Fruit fly (Drosophila melanogaster) whole organism, embryonic: Measurements from ENCODE around the gene dome.

Experiments
- B-H1 ChIP-seq: fragments of 200-800 bp; sonication (Bioruptor generic); IDR thresholded peaks from 3 replicates; pipeline ENCODE4 v1.3.6; 2022; ENCODE audit warnings: missing biosample characterization, missing genetic modification characterization
- BEAF-32 ChIP-seq: fragments of 200-800 bp; sonication (Bioruptor generic); optimal IDR thresholded peaks from 3 replicates; lab custom pipeline; 2017; ENCODE audit warnings: missing biosample characterization, missing genetic modification characterization, mild to moderate bottlenecking, moderate library complexity, missing genetic modification reagents
- CG10267 ChIP-seq: fragments of 200-800 bp; sonication (Bioruptor generic); optimal IDR thresholded peaks from 2 replicates; lab custom pipeline; 2018; ENCODE audit warnings: missing biosample characterization, mild to moderate bottlenecking, missing genetic modification characterization, moderate library complexity
- CG10543 ChIP-seq: fragments of 200-800 bp; sonication (Bioruptor generic); optimal IDR thresholded peaks from 3 replicates; lab custom pipeline; 2017; ENCODE audit warnings: missing biosample characterization, mild to moderate bottlenecking, missing genetic modification characterization, moderate library complexity
- CG11456 ChIP-seq: fragments of 200-800 bp; sonication (Bioruptor generic); IDR thresholded peaks from 3 replicates; pipeline ENCODE4 v1.3.6; 2022; ENCODE audit warnings: missing biosample characterization, missing genetic modification characterization
- CG12391 ChIP-seq: fragments of 200-800 bp; sonication (Bioruptor generic); optimal IDR thresholded peaks from 3 replicates; lab custom pipeline; 2018; ENCODE audit warnings: missing biosample characterization, mild to moderate bottlenecking, missing genetic modification characterization, moderate library complexity
- CG12659 ChIP-seq: fragments of 200-800 bp; sonication (Bioruptor generic); optimal IDR thresholded peaks from 3 replicates; lab custom pipeline; 2017; ENCODE audit warnings: mild to moderate bottlenecking, missing biosample characterization, missing genetic modification reagents, missing genetic modification characterization
- CG12942 ChIP-seq: fragments of 200-800 bp; sonication (Bioruptor generic); optimal IDR thresholded peaks from 3 replicates; lab custom pipeline; 2016; ENCODE audit warnings: missing biosample characterization, missing genetic modification characterization
- CG13894 ChIP-seq: fragments of 200-800 bp; sonication (Bioruptor generic); optimal IDR thresholded peaks from 3 replicates; lab custom pipeline; 2018; ENCODE audit warnings: missing biosample characterization, mild to moderate bottlenecking, missing genetic modification characterization, moderate library complexity
- CG14014 ChIP-seq: fragments of 200-800 bp; sonication (Bioruptor generic); IDR thresholded peaks from 2 replicates; pipeline ENCODE4 v1.3.6; 2022; ENCODE audit warnings: missing biosample characterization, missing genetic modification characterization
- CG15269 ChIP-seq: fragments of 200-800 bp; sonication (Bioruptor generic); optimal IDR thresholded peaks from 2 replicates; lab custom pipeline; 2018; ENCODE audit warnings: missing biosample characterization, mild to moderate bottlenecking, missing genetic modification characterization, moderate library complexity
- CG1529 ChIP-seq: fragments of 200-800 bp; sonication (Bioruptor generic); optimal IDR thresholded peaks from 3 replicates; lab custom pipeline; 2018; ENCODE audit warnings: missing biosample characterization, missing genetic modification characterization
- CG15514 ChIP-seq: fragments of 200-800 bp; sonication (Bioruptor generic); optimal IDR thresholded peaks from 3 replicates; lab custom pipeline; 2017; ENCODE audit warnings: missing biosample characterization, missing genetic modification characterization, mild to moderate bottlenecking, moderate library complexity, missing genetic modification reagents
- CG16813 ChIP-seq: fragments of 200-800 bp; sonication (Bioruptor generic); IDR thresholded peaks from 3 replicates; pipeline ENCODE4 v1.3.6; 2022; ENCODE audit warnings: missing biosample characterization, missing genetic modification characterization; ENCODE audit not compliant: partially characterized antibody
- CG16863 ChIP-seq: fragments of 200-800 bp; sonication (Bioruptor generic); optimal IDR thresholded peaks from 3 replicates; lab custom pipeline; 2016; ENCODE audit warnings: missing biosample characterization, missing genetic modification characterization
- CG17186 ChIP-seq: fragments of 200-800 bp; sonication (Bioruptor generic); optimal IDR thresholded peaks from 3 replicates; lab custom pipeline; 2017; ENCODE audit warnings: missing biosample characterization, missing genetic modification reagents, missing genetic modification characterization
- CG17359 ChIP-seq: fragments of 200-800 bp; sonication (Bioruptor generic); optimal IDR thresholded peaks from 3 replicates; lab custom pipeline; 2018; ENCODE audit warnings: missing biosample characterization, mild to moderate bottlenecking, missing genetic modification characterization, moderate library complexity
- CG2199 ChIP-seq: fragments of 200-800 bp; sonication (Bioruptor generic); IDR thresholded peaks from 3 replicates; pipeline ENCODE4 v1.3.6; 2022; ENCODE audit warnings: missing biosample characterization, missing genetic modification characterization
- CG2712 ChIP-seq: fragments of 200-800 bp; optimal IDR thresholded peaks from 3 replicates; lab custom pipeline; 2019; ENCODE audit warnings: missing biosample characterization, mild to moderate bottlenecking, missing genetic modification characterization, moderate library complexity
- CG2889 ChIP-seq: fragments of 200-800 bp; sonication (Bioruptor generic); IDR thresholded peaks from 3 replicates; pipeline ENCODE4 v1.3.6; 2022; ENCODE audit warnings: missing biosample characterization, missing genetic modification characterization
- CG30403 ChIP-seq: fragments of 200-800 bp; sonication (Bioruptor generic); optimal IDR thresholded peaks from 3 replicates; lab custom pipeline; 2016; ENCODE audit warnings: missing biosample characterization, missing genetic modification characterization
- CG31224 ChIP-seq: fragments of 200-800 bp; sonication (Bioruptor generic); IDR thresholded peaks from 2 replicates; pipeline ENCODE4 v1.3.6; 2022; ENCODE audit warnings: missing biosample characterization, missing genetic modification characterization
- CG32532 ChIP-seq: fragments of 200-800 bp; sonication (Bioruptor generic); IDR thresholded peaks from 2 replicates; pipeline ENCODE4 v1.3.6; 2022; ENCODE audit warnings: missing biosample characterization, missing genetic modification characterization
- CG3726 ChIP-seq: fragments of 200-800 bp; sonication (Bioruptor generic); IDR thresholded peaks from 3 replicates; pipeline ENCODE4, ENCODE4 v1.3.6; 2022; ENCODE audit warnings: missing biosample characterization, missing genetic modification characterization
- CG4854 ChIP-seq: fragments of 200-800 bp; sonication (Bioruptor generic); optimal IDR thresholded peaks from 2 replicates; lab custom pipeline; 2016; ENCODE audit warnings: missing biosample characterization, missing genetic modification characterization, inconsistent platforms
- CG7271 ChIP-seq: fragments of 200-800 bp; sonication (Bioruptor generic); optimal IDR thresholded peaks from 2 replicates; lab custom pipeline; 2018; ENCODE audit warnings: missing biosample characterization, mild to moderate bottlenecking, missing genetic modification characterization, moderate library complexity
- CG7786 ChIP-seq: fragments of 200-800 bp; sonication (Bioruptor generic); optimal IDR thresholded peaks from 2 replicates; lab custom pipeline; 2016; ENCODE audit warnings: missing biosample characterization, missing genetic modification characterization
- CG9609 ChIP-seq: fragments of 200-800 bp; sonication (Bioruptor generic); optimal IDR thresholded peaks from 3 replicates; lab custom pipeline; 2016; ENCODE audit warnings: missing biosample characterization, missing genetic modification characterization
- CTCF ChIP-seq: fragments of 200-800 bp; sonication (Bioruptor generic); optimal IDR thresholded peaks from 2 replicates; lab custom pipeline; 2017; ENCODE audit warnings: missing biosample characterization, mild to moderate bottlenecking, missing genetic modification characterization, moderate library complexity
- Camta ChIP-seq: fragments of 200-800 bp; sonication (Bioruptor generic); optimal IDR thresholded peaks from 2 replicates; lab custom pipeline; 2016; ENCODE audit warnings: missing biosample characterization, missing genetic modification characterization
- Dbx ChIP-seq: fragments of 200-800 bp; sonication (Bioruptor generic); IDR thresholded peaks from 3 replicates; pipeline ENCODE4 v1.3.6; 2022; ENCODE audit warnings: missing biosample characterization, missing genetic modification characterization
- Dip3 ChIP-seq: fragments of 200-800 bp; sonication (Bioruptor generic); optimal IDR thresholded peaks from 3 replicates; lab custom pipeline; 2016; ENCODE audit warnings: missing biosample characterization, missing genetic modification characterization
- E2f1 ChIP-seq: fragments of 200-800 bp; sonication (Bioruptor generic); IDR thresholded peaks from 2 replicates; pipeline ENCODE4 v1.3.6; 2022; ENCODE audit warnings: missing biosample characterization, missing genetic modification characterization
- Ets65A ChIP-seq: fragments of 200-800 bp; sonication (Bioruptor generic); peaks from one replicate; lab custom pipeline; 2016; ENCODE audit warnings: missing biosample characterization, missing genetic modification characterization
- MESR4 ChIP-seq: fragments of 200-800 bp; sonication (Bioruptor generic); optimal IDR thresholded peaks from 2 replicates; lab custom pipeline; 2018; ENCODE audit warnings: missing biosample characterization, mild to moderate bottlenecking, missing genetic modification characterization, moderate library complexity
- NC2β ChIP-seq: fragments of 200-800 bp; sonication (Bioruptor generic); optimal IDR thresholded peaks from 2 replicates; lab custom pipeline; 2016; ENCODE audit warnings: missing biosample characterization, missing genetic modification characterization
- NFAT ChIP-seq: fragments of 200-800 bp; sonication (Bioruptor generic); IDR thresholded peaks from 2 replicates; pipeline ENCODE4 v1.3.6; 2022; ENCODE audit warnings: missing biosample characterization, missing genetic modification characterization
- Scr ChIP-seq: fragments of 200-800 bp; sonication (Bioruptor generic); IDR thresholded peaks from 2 replicates; pipeline ENCODE4 v1.3.6; 2022; ENCODE audit warnings: missing biosample characterization, missing genetic modification characterization; ENCODE audit not compliant: partially characterized antibody
- fu2 ChIP-seq: fragments of 200-800 bp; sonication (Bioruptor generic); optimal IDR thresholded peaks from 2 replicates; lab custom pipeline; 2016; ENCODE audit warnings: missing biosample characterization, missing genetic modification characterization
- gce ChIP-seq: fragments of 200-800 bp; sonication (Bioruptor generic); IDR thresholded peaks from 3 replicates; pipeline ENCODE4 v1.3.6; 2022; ENCODE audit warnings: missing biosample characterization, missing genetic modification characterization
- jing ChIP-seq: fragments of 200-800 bp; sonication (Bioruptor generic); optimal IDR thresholded peaks from 2 replicates; lab custom pipeline; 2018; ENCODE audit warnings: missing biosample characterization, mild to moderate bottlenecking, missing genetic modification characterization
- ken ChIP-seq: fragments of 200-800 bp; sonication (Bioruptor generic); IDR thresholded peaks from 3 replicates; pipeline ENCODE4 v1.3.6; 2022; ENCODE audit warnings: missing biosample characterization, missing genetic modification characterization
- lmd ChIP-seq: fragments of 200-800 bp; sonication (Bioruptor generic); IDR thresholded peaks from 2 replicates; pipeline ENCODE4 v1.3.6; 2022; ENCODE audit warnings: missing biosample characterization, missing genetic modification characterization
- odd ChIP-seq: fragments of 200-800 bp; sonication (Bioruptor generic); optimal IDR thresholded peaks from 2 replicates; lab custom pipeline; 2017; ENCODE audit warnings: missing biosample characterization, mild to moderate bottlenecking, missing genetic modification characterization
- otp ChIP-seq: fragments of 200-800 bp; sonication (Bioruptor generic); IDR thresholded peaks from 3 replicates; pipeline ENCODE4, ENCODE4 v1.3.6; 2022; ENCODE audit warnings: missing biosample characterization, missing genetic modification characterization
- phol ChIP-seq: fragments of 200-800 bp; sonication (Bioruptor generic); optimal IDR thresholded peaks from 3 replicates; lab custom pipeline; 2018; ENCODE audit warnings: missing biosample characterization, mild to moderate bottlenecking, missing genetic modification characterization, moderate library complexity
- pnt ChIP-seq: fragments of 200-800 bp; sonication (Bioruptor generic); optimal IDR thresholded peaks from 3 replicates; lab custom pipeline; 2016; ENCODE audit warnings: missing biosample characterization, missing genetic modification characterization
- ranshi ChIP-seq: fragments of 200-800 bp; sonication (Bioruptor generic); IDR thresholded peaks from 2 replicates; pipeline ENCODE4 v1.3.6; 2022; ENCODE audit warnings: missing biosample characterization, missing genetic modification characterization
- sisA ChIP-seq: fragments of 200-800 bp; sonication (Bioruptor generic); IDR thresholded peaks from 2 replicates; pipeline ENCODE4 v1.3.6; 2022; ENCODE audit warnings: missing biosample characterization, missing genetic modification characterization
- sug ChIP-seq: fragments of 200-800 bp; optimal IDR thresholded peaks from 2 replicates; lab custom pipeline; 2019; ENCODE audit warnings: missing biosample characterization, mild to moderate bottlenecking, missing genetic modification characterization, moderate library complexity
- tna ChIP-seq: fragments of 200-800 bp; sonication (Bioruptor generic); IDR thresholded peaks from 2 replicates; pipeline ENCODE4 v1.3.6; 2022; ENCODE audit warnings: missing biosample characterization, missing genetic modification characterization; ENCODE audit not compliant: partially characterized antibody

dome gene

dm6 chrX:19665684-19666141, 17.6 kb downstream of the dome start (continued):
- TF ChIP-seq CG1529 (GFP tag; lab: Kevin White, UChicago) (no peak), CG7271 (tag; lab: Kevin White, UChicago) (no peak), NFAT (GFP tag; lab: Robert Waterston, UW) (peak; percentile 85), CG15514 (peak; percentile 4), gce (GFP tag; lab: Robert Waterston, UW) (no peak), CG17359 (tag; lab: Kevin White, UChicago) (no peak), Dip3 (GFP tag; lab: Kevin White, UChicago) (peak; percentile 21), Camta (GFP tag; lab: Kevin White, UChicago) (peak; percentile 5), ken (GFP tag; lab: Robert Waterston, UW) (peak; percentile 30; the same call in 1 of the 3 replicates), CG12659 (GFP tag; lab: Kevin White, UChicago) (peak; percentile 3), CG9609 (GFP tag; lab: Kevin White, UChicago) (peak; percentile 35), phol (tag; lab: Kevin White, UChicago) (peak; percentile 1), sug (tag; lab: Kevin White, UChicago) (peak; percentile 86), CG14014 (peak; percentile 57), CG30403 (GFP tag; lab: Kevin White, UChicago) (peak; percentile 30), BEAF-32 (no peak), CG12942 (GFP tag; lab: Kevin White, UChicago) (no peak), pnt (GFP tag; lab: Kevin White, UChicago) (peak; percentile 30), MESR4 (no peak), CG2889 (peak; percentile 63; the same call in 1 of the 3 replicates), CG11456 (GFP tag; lab: Robert Waterston, UW) (peak; percentile 88), CG2199 (GFP tag; lab: Robert Waterston, UW) (0 out of 3 replicates have a peak, but pooled peaks have one; percentile 61), CTCF (no peak), CG10543 (GFP tag; lab: Kevin White, UChicago) (no peak), CG2712 (tag; lab: Kevin White, UChicago) (peak; percentile 12), CG10267 (tag; lab: Kevin White, UChicago) (no peak), CG17186 (no peak), odd (GFP tag; lab: Kevin White, UChicago) (no peak), CG4854 (GFP tag; lab: Kevin White, UChicago) (no peak), Dbx (peak; percentile 64), Ets65A (GFP tag; lab: Kevin White, UChicago) (peak; percentile 87), E2f1 (GFP tag; lab: Robert Waterston, UW) (peak; percentile 27; the same call in 1 of the 2 replicates), CG32532 (peak; percentile 78), B-H1 (GFP tag; lab: Robert Waterston, UW) (no peak), Scr (GFP tag; lab: Robert Waterston, UW) (peak; percentile 42; the same call in 1 of the 2 replicates), CG16813 (GFP tag; lab: Robert Waterston, UW) (peak; percentile 69), sisA (peak; percentile 60), jing (GFP tag; lab: Kevin White, UChicago) (no peak), ranshi (GFP tag; lab: Robert Waterston, UW) (peak; percentile 63), CG3726 (GFP tag; lab: Robert Waterston, UW) (0 out of 3 replicates have a peak, but pooled peaks have one; percentile 39), CG7786 (GFP tag; lab: Kevin White, UChicago) (peak; percentile 53), CG12391 (tag; lab: Kevin White, UChicago) (peak; percentile 13), fu2 (GFP tag; lab: Kevin White, UChicago) (no peak), CG31224 (GFP tag; lab: Robert Waterston, UW) (peak; percentile 42; the same call in 1 of the 2 replicates), lmd (GFP tag; lab: Robert Waterston, UW) (peak; percentile 62), CG15269 (tag; lab: Kevin White, UChicago) (peak; percentile 11), NC2β (GFP tag; lab: Kevin White, UChicago) (peak; percentile 2), otp (0 out of 3 replicates have a peak, but pooled peaks have one; percentile 22), tna (GFP tag; lab: Robert Waterston, UW) (peak; percentile 43; the same call in 1 of the 2 replicates), CG16863 (peak; percentile 20), CG13894 (tag; lab: Kevin White, UChicago) (no peak)
